Worm (Caenorhabditis elegans) whole organism, early embryonic: ENCODE results near the gene emre-1.

Experiments
- F13C5.2 ChIP-seq: sonication (generic microtip); optimal IDR thresholded peaks from 2 replicates; lab custom pipeline; 2017; ENCODE audit warnings: mild to moderate bottlenecking, missing genetic modification characterization, inconsistent platforms, missing compliant biosample characterization
- ama-1 ChIP-seq: fragments of 150-350 bp; optimal IDR thresholded peaks from 2 replicates; lab custom pipeline; 2014

DNA sequence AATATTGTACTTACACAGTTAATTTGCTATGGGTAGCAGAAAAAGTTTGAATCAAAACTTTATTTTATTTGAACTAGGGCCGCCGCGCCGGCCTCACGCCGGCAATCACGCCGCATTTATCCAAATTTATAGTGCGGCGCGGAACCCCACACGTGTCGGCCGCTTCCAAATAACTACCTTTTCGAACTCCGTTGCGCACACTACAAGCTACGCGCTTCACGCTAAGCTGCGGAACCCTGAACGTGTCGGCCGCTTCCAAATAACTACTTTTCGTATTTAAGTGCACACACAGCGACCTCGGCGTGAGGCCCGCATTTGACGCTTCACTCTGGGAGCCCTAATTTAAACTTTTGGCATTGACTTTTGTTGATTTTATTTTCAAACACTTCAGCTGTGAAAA lies 48.0 kb upstream of the emre-1 start:
- TF ChIP-seq ama-1 (no peak), F13C5.2 (no peak)
